Fruit fly (Drosophila melanogaster) S2 (cell line): ENCODE measurements around the gene CG15747.

Experiments used
- CG8478 ChIP-seq: fragments of >200 bp; optimal IDR thresholded peaks from 2 replicates; lab custom pipeline; 2018
- CTCF ChIP-seq, 2 experiments: fragments of >200 bp; optimal IDR thresholded peaks; 2 replicates each; lab custom pipeline; 2018

CG15747 gene

dm6 chrX:13338113-13338512, at the start of gene CG15747:
CG15747 (plus strand) TSS chrX:13338318.
- no peak for TF ChIP-seq CG8478
- peak in 1 of 2 experiments; percentile 12 for TF ChIP-seq CTCF (optimal IDR thresholded peaks at IDR 0.05; lab: Kevin White, UChicago)

dm6 chrX:13296405-13297183, 41.5 kb upstream of the CG15747 start, which contains the start of gene CG1622:
CG1622 (plus strand) TSS chrX:13297082.
- no peak for TF ChIP-seq CG8478
- TF ChIP-seq CTCF (optimal IDR thresholded peaks at IDR 0.05; lab: Kevin White, UChicago) = no peak

dm6 chrX:13300835-13301502, 37.1 kb upstream of the CG15747 start:
- no peak for TF ChIP-seq CTCF (optimal IDR thresholded peaks at IDR 0.05; lab: Kevin White, UChicago)
- TF ChIP-seq CG8478 = no peak

- TF ChIP-seq CTCF (optimal IDR thresholded peaks at IDR 0.05; lab: Kevin White, UChicago) (no peak), CG8478 (no peak)
Observed at dm6 chrX:13302315-13302614, 35.9 kb upstream of the CG15747 start, which contains the start of gene CG1764. CG1764 (minus strand) TSS chrX:13302415.

dm6 chrX:13302615-13303526, 35.2 kb upstream of the CG15747 start:
- no peak for TF ChIP-seq CG8478
- no peak for TF ChIP-seq CTCF (optimal IDR thresholded peaks at IDR 0.05; lab: Kevin White, UChicago)

dm6 chrX:13303527-13303655, 34.7 kb upstream of the CG15747 start, which contains the start of gene IP3K2:
IP3K2 (plus strand) TSS chrX:13303633.
- TF ChIP-seq CG8478 = no peak
- no peak for TF ChIP-seq CTCF (optimal IDR thresholded peaks at IDR 0.05; lab: Kevin White, UChicago)

- TF ChIP-seq CTCF (optimal IDR thresholded peaks at IDR 0.05; lab: Kevin White, UChicago) (no peak), CG8478 (no peak)
Observed at dm6 chrX:13303656-13304647, 34.2 kb upstream of the CG15747 start.

dm6 chrX:13305323-13305722, 32.8 kb upstream of the CG15747 start:
- TF ChIP-seq CG8478 (no peak), CTCF (optimal IDR thresholded peaks at IDR 0.05; lab: Kevin White, UChicago) (no peak)

dm6 chrX:13307189-13307588, 30.9 kb upstream of the CG15747 start:
- TF ChIP-seq CTCF (optimal IDR thresholded peaks at IDR 0.05; lab: Kevin White, UChicago) (no peak), CG8478 (no peak)

- TF ChIP-seq CG8478 (no peak), CTCF (optimal IDR thresholded peaks at IDR 0.05; lab: Kevin White, UChicago) (no peak)
Observed at dm6 chrX:13310764-13311163, 27.4 kb upstream of the CG15747 start.

dm6 chrX:13312200-13312599, 25.9 kb upstream of the CG15747 start:
- TF ChIP-seq CTCF (optimal IDR thresholded peaks at IDR 0.05; lab: Kevin White, UChicago) = no peak
- TF ChIP-seq CG8478 = no peak

- no peak for TF ChIP-seq CG8478
- TF ChIP-seq CTCF (optimal IDR thresholded peaks at IDR 0.05; lab: Kevin White, UChicago) = no peak
Observed at dm6 chrX:13313133-13313532, 25.0 kb upstream of the CG15747 start.

dm6 chrX:13314323-13314722, 23.8 kb upstream of the CG15747 start:
- TF ChIP-seq CTCF (optimal IDR thresholded peaks at IDR 0.05; lab: Kevin White, UChicago) (no peak), CG8478 (no peak)

dm6 chrX:13314789-13315462, 23.2 kb upstream of the CG15747 start:
- no peak for TF ChIP-seq CG8478
- TF ChIP-seq CTCF (optimal IDR thresholded peaks at IDR 0.05; lab: Kevin White, UChicago) = no peak
